Fruit fly (Drosophila melanogaster): ENCODE measurements around the gene Snoo.

The Snoo gene

dm6 chr2L:7871821-7872524 lies 112.0 kb downstream of the Snoo start (continued):
- TF ChIP-seq CG4730 (GFP tag; IDR thresholded peaks at IDR 0.05) (peak; percentile 15; the same call in 1 of the 2 replicates), tx (GFP tag; optimal IDR thresholded peaks at IDR 0.05) (no peak), Doc3 (GFP tag; IDR thresholded peaks at IDR 0.05; ENCODE audit: partially characterized antibody) (no peak), CG10366 (GFP tag; IDR thresholded peaks at IDR 0.05) (no peak), Optix (GFP tag; IDR thresholded peaks at IDR 0.05) (no peak), Adf1 (GFP tag; IDR thresholded peaks at IDR 0.05) (no peak), slou (GFP tag; optimal IDR thresholded peaks at IDR 0.05) (peak; percentile 46), Atf3 (GFP tag; optimal IDR thresholded peaks at IDR 0.05) (no peak), Taf1 (GFP tag; IDR thresholded peaks at IDR 0.05) (no peak), Vsx1 (GFP tag; optimal IDR thresholded peaks at IDR 0.05) (no peak), CG3726 (GFP tag; IDR thresholded peaks at IDR 0.05) (no peak), CG8089 (GFP tag; optimal IDR thresholded peaks at IDR 0.05) (no peak), dati (GFP tag; IDR thresholded peaks at IDR 0.05) (no peak), HmgD (GFP tag; optimal IDR thresholded peaks at IDR 0.05) (no peak), CG6689 (GFP tag; IDR thresholded peaks at IDR 0.05) (0 out of 2 replicates have a peak, but pooled peaks have one; percentile 6), Atf-2 (GFP tag; optimal IDR thresholded peaks at IDR 0.05) (no peak), ato (GFP tag; IDR thresholded peaks at IDR 0.05; ENCODE audit: partially characterized antibody) (no peak), esg (GFP tag; conservative IDR thresholded peaks at IDR 0.05) (no peak), CG6683 (GFP tag; optimal IDR thresholded peaks at IDR 0.05) (no peak), CG2678 (tag; optimal IDR thresholded peaks at IDR 0.05) (peak; percentile 80), hth (optimal IDR thresholded peaks at IDR 0.05) (no peak), chm (GFP tag; IDR thresholded peaks at IDR 0.05) (no peak), bbx (GFP tag; IDR thresholded peaks at IDR 0.05; ENCODE audit: partially characterized antibody) (no peak; the same call in 1 of the 2 replicates), CG3995 (GFP tag; optimal IDR thresholded peaks at IDR 0.05) (no peak), CG15479 (GFP tag; optimal IDR thresholded peaks at IDR 0.05) (no peak), CG4707 (GFP tag; optimal IDR thresholded peaks at IDR 0.05) (no peak), Ada2b (GFP tag; IDR thresholded peaks at IDR 0.05) (peak; percentile 14; the same call in 1 of the 2 replicates), Gug (GFP tag; IDR thresholded peaks at IDR 0.05) (peak; percentile 19; the same call in 1 of the 4 replicates), CG8388 (GFP tag; optimal IDR thresholded peaks at IDR 0.05) (no peak), amos (GFP tag; IDR thresholded peaks at IDR 0.05; ENCODE audit: partially characterized antibody) (no peak), CG31388 (GFP tag; optimal IDR thresholded peaks at IDR 0.05) (no peak), CG3838 (GFP tag; optimal IDR thresholded peaks at IDR 0.05) (no peak), CG17829 (tag; optimal IDR thresholded peaks at IDR 0.05) (peak; percentile 17), CG12236 (GFP tag; optimal IDR thresholded peaks at IDR 0.05) (no peak), Nf-YC (tag; optimal IDR thresholded peaks at IDR 0.05) (peak; percentile 4), CTCF (GFP tag; optimal IDR thresholded peaks at IDR 0.05) (no peak), toy (GFP tag; IDR thresholded peaks at IDR 0.05) (no peak), CG10321 (GFP tag; IDR thresholded peaks at IDR 0.05) (no peak), CG14014 (GFP tag; IDR thresholded peaks at IDR 0.05) (peak; percentile 69), disco-r (GFP tag; optimal IDR thresholded peaks at IDR 0.05) (peak; percentile 20), CG13894 (tag; optimal IDR thresholded peaks at IDR 0.05) (no peak), CG12659 (GFP tag; optimal IDR thresholded peaks at IDR 0.05) (peak; percentile 32), Lpt (GFP tag; optimal IDR thresholded peaks at IDR 0.05) (no peak), ind (GFP tag; optimal IDR thresholded peaks at IDR 0.05) (peak; percentile 20), CG6175 (GFP tag; IDR thresholded peaks at IDR 0.05) (no peak), CG34224 (GFP tag; IDR thresholded peaks at IDR 0.05; ENCODE audit: partially characterized antibody) (no peak), CG7271 (tag; optimal IDR thresholded peaks at IDR 0.05) (no peak), caup (GFP tag; optimal IDR thresholded peaks at IDR 0.05; ENCODE audit: severe bottlenecking) (peak; percentile 58), CG5180 (GFP tag; optimal IDR thresholded peaks at IDR 0.05) (peak; percentile 10), eve (GFP tag; optimal IDR thresholded peaks at IDR 0.05) (peak in 1 of 2 experiments; percentile 51), tap (tag; optimal IDR thresholded peaks at IDR 0.05) (no peak)

All from whole organism, embryonic.